Worm (Caenorhabditis elegans) whole organism, L4 larva: ENCODE measurements around the gene srw-120.

Experiments used
- F10B5.3 ChIP-seq: sonication (generic microtip); optimal IDR thresholded peaks from 2 replicates; lab custom pipeline; 2016; ENCODE audit warnings: mild to moderate bottlenecking, missing genetic modification characterization, missing compliant biosample characterization
- Y5F2A.4 ChIP-seq: fragments of 200-800 bp; sonication (Bioruptor generic); optimal IDR thresholded peaks from 2 replicates; lab custom pipeline; 2018; ENCODE audit warnings: mild to moderate bottlenecking, missing genetic modification characterization, missing compliant biosample characterization
- ZK546.5 ChIP-seq, 2 experiments: sonication (generic microtip); optimal IDR thresholded peaks; 2 replicates each; lab custom pipeline; 2017; ENCODE audit warnings: missing biosample characterization in 2 of 2, missing genetic modification characterization in 2 of 2
- aha-1 ChIP-seq: fragments of 150-350 bp; peaks from one replicate; lab custom pipeline; 2014; ENCODE audit warnings: missing biosample characterization, missing genetic modification characterization
- arid-1 ChIP-seq: fragments of 200-800 bp; sonication (Bioruptor generic); conservative IDR thresholded peaks from 2 replicates; pipeline ENCODE4 v1.3.6; 2022; ENCODE audit warnings: missing genetic modification reagents, missing genetic modification characterization, missing compliant biosample characterization
- ceh-20 ChIP-seq: fragments of 200-800 bp; sonication (Bioruptor generic); IDR thresholded peaks from 2 replicates; pipeline ENCODE4 v1.3.6; 2022; ENCODE audit warnings: missing genetic modification reagents, missing genetic modification characterization, missing compliant biosample characterization
- ceh-28 ChIP-seq: fragments of 150-350 bp; optimal IDR thresholded peaks from 2 replicates; lab custom pipeline; 2014; ENCODE audit warnings: missing biosample characterization, missing genetic modification reagents, missing genetic modification characterization
- ceh-44 ChIP-seq: fragments of 200-800 bp; sonication (Bioruptor generic); IDR thresholded peaks from 2 replicates; pipeline ENCODE4 v1.3.6; 2022; ENCODE audit warnings: missing genetic modification reagents, missing genetic modification characterization, missing compliant biosample characterization
- ceh-62 ChIP-seq: sonication (generic microtip); optimal IDR thresholded peaks from 2 replicates; lab custom pipeline; 2017; ENCODE audit warnings: missing biosample characterization, missing genetic modification characterization
- ces-1 ChIP-seq: fragments of 150-350 bp; sonication (generic microtip); optimal IDR thresholded peaks from 4 replicates; lab custom pipeline; 2014; ENCODE audit warnings: missing biosample characterization, missing genetic modification reagents, missing genetic modification characterization
- cey-2 ChIP-seq: sonication (generic microtip); optimal IDR thresholded peaks from 3 replicates; lab custom pipeline; 2017; ENCODE audit warnings: missing genetic modification characterization, mild to moderate bottlenecking, missing compliant biosample characterization, antibody characterized with exemption, borderline replicate concordance; ENCODE audit not compliant: insufficient read depth
- daf-12 ChIP-seq: fragments of 150-350 bp; optimal IDR thresholded peaks from 2 replicates; lab custom pipeline; 2014; ENCODE audit warnings: missing biosample characterization, missing genetic modification reagents, missing genetic modification characterization
- dmd-8 ChIP-seq: fragments of 200-800 bp; sonication (Bioruptor generic); IDR thresholded peaks from 2 replicates; pipeline ENCODE4 v1.3.6; 2022; ENCODE audit warnings: missing genetic modification characterization, missing compliant biosample characterization
- dve-1 ChIP-seq: sonication (generic microtip); optimal IDR thresholded peaks from 2 replicates; lab custom pipeline; 2017; ENCODE audit warnings: antibody characterized with exemption, mild to moderate bottlenecking, missing genetic modification characterization, missing compliant biosample characterization; ENCODE audit not compliant: insufficient read depth
- hlh-11 ChIP-seq: fragments of 200-800 bp; sonication (Bioruptor generic); optimal IDR thresholded peaks from 2 replicates; lab custom pipeline; 2018; ENCODE audit warnings: mild to moderate bottlenecking, missing genetic modification characterization, missing compliant biosample characterization
- lin-13 ChIP-seq: fragments of 150-350 bp; optimal IDR thresholded peaks from 2 replicates; lab custom pipeline; 2014; ENCODE audit warnings: missing biosample characterization, missing genetic modification reagents, missing genetic modification characterization
- madf-5 ChIP-seq, 2 experiments: fragments of 200-800 bp; sonication (Bioruptor generic); IDR thresholded peaks; 2 replicates each; pipeline ENCODE4 v1.3.6; 2022; ENCODE audit warnings: missing compliant biosample characterization in 2 of 2, missing genetic modification characterization in 2 of 2
- madf-9 ChIP-seq: fragments of 200-800 bp; sonication (Bioruptor generic); conservative IDR thresholded peaks from 2 replicates; pipeline ENCODE4 v1.3.6; 2022; ENCODE audit warnings: missing genetic modification reagents, missing genetic modification characterization, missing compliant biosample characterization
- mxl-2 ChIP-seq: fragments of 200-800 bp; sonication (Bioruptor generic); conservative IDR thresholded peaks from 2 replicates; pipeline ENCODE4 v1.3.6; 2022; ENCODE audit warnings: missing genetic modification reagents, missing genetic modification characterization, missing compliant biosample characterization
- nhr-10 ChIP-seq: fragments of 150-350 bp; optimal IDR thresholded peaks from 2 replicates; lab custom pipeline; 2014; ENCODE audit warnings: missing biosample characterization, missing genetic modification characterization
- nhr-102 ChIP-seq: sonication (generic microtip); optimal IDR thresholded peaks from 2 replicates; lab custom pipeline; 2016; ENCODE audit warnings: mild to moderate bottlenecking, missing genetic modification characterization, moderate library complexity, missing compliant biosample characterization
- nhr-25 ChIP-seq: sonication (generic microtip); optimal IDR thresholded peaks from 2 replicates; lab custom pipeline; 2017; ENCODE audit warnings: missing genetic modification characterization, mild to moderate bottlenecking, missing compliant biosample characterization, antibody characterized with exemption, moderate library complexity, borderline replicate concordance; ENCODE audit not compliant: insufficient read depth
- nhr-28 ChIP-seq: fragments of 150-350 bp; optimal IDR thresholded peaks from 2 replicates; lab custom pipeline; 2014; ENCODE audit warnings: missing biosample characterization, missing genetic modification characterization
- nhr-76 ChIP-seq: fragments of 150-350 bp; optimal IDR thresholded peaks from 2 replicates; lab custom pipeline; 2014; ENCODE audit warnings: missing biosample characterization, missing genetic modification characterization
- nhr-77 ChIP-seq: fragments of 150-350 bp; optimal IDR thresholded peaks from 2 replicates; lab custom pipeline; 2014; ENCODE audit warnings: missing biosample characterization, missing genetic modification characterization
- pha-4 ChIP-seq, 2 experiments: fragments of 150-350 bp in 1 of 2; fragments of 200-800 bp in 1 of 2; sonication (Bioruptor generic) in 1 of 2; IDR thresholded peaks in 1 of 2; optimal IDR thresholded peaks in 1 of 2; 2 replicates each; pipeline versions ENCODE4 v1.3.6 to Lab custom; 2014 to 2022; ENCODE audit warnings: missing genetic modification characterization in 2 of 2, missing genetic modification reagents in 2 of 2, missing biosample characterization in 1 of 2, missing compliant biosample characterization in 1 of 2
- php-3 ChIP-seq: fragments of 200-800 bp; sonication (Bioruptor generic); IDR thresholded peaks from 2 replicates; pipeline ENCODE4 v1.3.6; 2022; ENCODE audit warnings: missing genetic modification reagents, missing genetic modification characterization, missing compliant biosample characterization
- rbr-2 ChIP-seq: sonication (generic microtip); optimal IDR thresholded peaks from 2 replicates; lab custom pipeline; 2016; ENCODE audit warnings: missing genotype, missing genetic modification characterization, missing compliant biosample characterization
- set-16 ChIP-seq: fragments of 200-800 bp; sonication (Bioruptor generic); IDR thresholded peaks from 2 replicates; pipeline ENCODE4 v1.3.6; 2022; ENCODE audit warnings: missing genetic modification reagents, missing genetic modification characterization, missing compliant biosample characterization
- skn-1 ChIP-seq: fragments of 150-350 bp; optimal IDR thresholded peaks from 2 replicates; lab custom pipeline; 2014; ENCODE audit warnings: missing biosample characterization, missing genetic modification characterization
- tag-97 ChIP-seq: fragments of 200-800 bp; sonication (Bioruptor generic); IDR thresholded peaks from 2 replicates; pipeline ENCODE4 v1.3.6; 2022; ENCODE audit warnings: missing genetic modification characterization, missing compliant biosample characterization
- unc-39 ChIP-seq: sonication (generic microtip); optimal IDR thresholded peaks from 2 replicates; lab custom pipeline; 2017; ENCODE audit warnings: missing biosample characterization, missing genetic modification characterization
- unc-62 ChIP-seq, 3 experiments: fragments of 150-350 bp in 1 of 3; sonication (generic microtip); optimal IDR thresholded peaks in 2 of 3; peaks in 1 of 3; 1 replicate in 1 of 3; 2 replicates in 2 of 3; lab custom pipeline; 2014 to 2017; ENCODE audit warnings: missing biosample characterization in 3 of 3, missing genetic modification characterization in 3 of 3, missing genetic modification reagents in 3 of 3, missing genotype in 1 of 3
- zfp-2 ChIP-seq: sonication (generic microtip); optimal IDR thresholded peaks from 2 replicates; lab custom pipeline; 2016; ENCODE audit warnings: mild to moderate bottlenecking, missing genetic modification characterization, missing compliant biosample characterization
- zfp-3 ChIP-seq: fragments of 200-800 bp; sonication (Bioruptor generic); conservative IDR thresholded peaks from 2 replicates; pipeline ENCODE4 v1.3.6; 2022; ENCODE audit warnings: missing genetic modification reagents, missing genetic modification characterization, missing compliant biosample characterization
- zip-11 ChIP-seq: fragments of 200-800 bp; sonication (Bioruptor generic); IDR thresholded peaks from 2 replicates; pipeline ENCODE4 v1.3.6; 2022; ENCODE audit warnings: missing genetic modification characterization, missing compliant biosample characterization
- ztf-11 ChIP-seq: fragments of 150-350 bp; optimal IDR thresholded peaks from 2 replicates; lab custom pipeline; 2014; ENCODE audit warnings: missing biosample characterization, missing genetic modification characterization

The srw-120 gene

ce11 chrV:3017930-3018329, 21.9 kb upstream of the srw-120 start:
- 0 out of 2 replicates have a peak, but pooled peaks have one; percentile 30 for TF ChIP-seq dmd-8 (GFP tag; lab: Robert Waterston, UW)
- peak; percentile 54 for TF ChIP-seq set-16 (GFP tag; lab: Robert Waterston, UW)
- 0 out of 2 replicates have a peak, but pooled peaks have one; percentile 11 for TF ChIP-seq ceh-44 (GFP tag; lab: Robert Waterston, UW)
- no peak for TF ChIP-seq zfp-2
- TF ChIP-seq Y5F2A.4 (GFP tag; lab: Kevin White, UChicago), result no peak

- peak; percentile 39 for TF ChIP-seq nhr-28 (tag; lab: Kevin White, UChicago)
- TF ChIP-seq ztf-11 (tag; lab: Kevin White, UChicago), result no peak
Measured at ce11 chrV:3014185-3014584, 18.2 kb upstream of the srw-120 start, which contains the start of gene K12D9.1. K12D9.1 (plus strand) TSS chrV:3014485.

- peak; percentile 44 for TF ChIP-seq aha-1 (tag; lab: Kevin White, UChicago)
- TF ChIP-seq unc-39 (tag; lab: Kevin White, UChicago), result no peak
- TF ChIP-seq unc-62 (GFP tag; optimal IDR thresholded peaks at IDR 0.05 in 1 of 2; lab: Kevin White, UChicago), result peak in 1 of 2 experiments; percentile 20
- TF ChIP-seq unc-62 (tag; optimal IDR thresholded peaks at IDR 0.05; lab: Kevin White, UChicago), result no peak
Measured at ce11 chrV:3011394-3011793, 15.4 kb upstream of the srw-120 start, which contains the start of gene srw-135. srw-135 (minus strand) TSS chrV:3011494.

- TF ChIP-seq dmd-8 (GFP tag; lab: Robert Waterston, UW) (no peak), unc-62 (GFP tag; optimal IDR thresholded peaks at IDR 0.05 in 1 of 2; lab: Kevin White, UChicago) (peak in 1 of 2 experiments; percentile 41), unc-62 (tag; optimal IDR thresholded peaks at IDR 0.05; lab: Kevin White, UChicago) (no peak)
Measured at ce11 chrV:3010468-3010867, 14.5 kb upstream of the srw-120 start, which contains the start of gene srw-136. srw-136 (minus strand) TSS chrV:3010568.

ce11 chrV:3005964-3006363, 10.0 kb upstream of the srw-120 start, which contains the start of gene srw-112:
srw-112 (minus strand) TSS chrV:3006064.
- TF ChIP-seq aha-1 (tag; lab: Kevin White, UChicago), result peak; percentile 19
- no peak for TF ChIP-seq pha-4 (GFP tag; IDR thresholded peaks at IDR 0.05; lab: Robert Waterston, UW)
- no peak for TF ChIP-seq pha-4 (tag; optimal IDR thresholded peaks at IDR 0.05; lab: Kevin White, UChicago)

ce11 chrV:2999736-3000135, 3.7 kb upstream of the srw-120 start, which contains the start of gene srw-119:
srw-119 (minus strand) TSS chrV:2999836.
- TF ChIP-seq madf-5 (GFP tag; IDR thresholded peaks at IDR 0.05; lab: Robert Waterston, UW) (no peak), ZK546.5 (tag; optimal IDR thresholded peaks at IDR 0.05; lab: Kevin White, UChicago) (no peak), lin-13 (GFP tag; lab: Kevin White, UChicago) (no peak), nhr-10 (tag; lab: Kevin White, UChicago) (no peak), F10B5.3 (tag; lab: Kevin White, UChicago) (no peak), php-3 (no peak), rbr-2 (tag; lab: Kevin White, UChicago) (no peak), zfp-3 (GFP tag; lab: Robert Waterston, UW) (no peak), hlh-11 (tag; lab: Kevin White, UChicago) (no peak), dve-1 (tag; lab: Kevin White, UChicago) (no peak), ceh-62 (no peak)

- TF ChIP-seq ces-1 (GFP tag; lab: Kevin White, UChicago) (no peak), ceh-28 (tag; lab: Kevin White, UChicago) (no peak), nhr-25 (tag; lab: Kevin White, UChicago) (no peak), zfp-3 (GFP tag; lab: Robert Waterston, UW) (no peak), ceh-20 (GFP tag; lab: Robert Waterston, UW) (no peak), zip-11 (no peak), nhr-102 (tag; lab: Kevin White, UChicago) (no peak), madf-9 (GFP tag; lab: Robert Waterston, UW) (no peak), arid-1 (GFP tag; lab: Robert Waterston, UW) (no peak), mxl-2 (no peak), skn-1 (tag; lab: Kevin White, UChicago) (no peak), tag-97 (GFP tag; lab: Robert Waterston, UW) (no peak), daf-12 (tag; lab: Kevin White, UChicago) (no peak), nhr-77 (no peak), pha-4 (GFP tag; IDR thresholded peaks at IDR 0.05; lab: Robert Waterston, UW) (no peak), pha-4 (tag; optimal IDR thresholded peaks at IDR 0.05; lab: Kevin White, UChicago) (no peak), aha-1 (tag; lab: Kevin White, UChicago) (no peak), nhr-76 (tag; lab: Kevin White, UChicago) (no peak), cey-2 (tag; lab: Kevin White, UChicago) (no peak), madf-5 (GFP tag; IDR thresholded peaks at IDR 0.05; lab: Robert Waterston, UW) (no peak), zfp-2 (no peak)
Measured at ce11 chrV:2993816-2994215, 2.2 kb downstream of the srw-120 start, which contains the start of gene srw-115. srw-115 (minus strand) TSS chrV:2993916.
